Worm (Caenorhabditis elegans) whole organism, L1 larva: ENCODE results near the gene egl-27.

Experiments used
- C04F5.9 ChIP-seq: sonication (generic microtip); optimal IDR thresholded peaks from 2 replicates; lab custom pipeline; 2016; ENCODE audit warnings: missing genetic modification characterization, missing compliant biosample characterization
- C16A3.4 ChIP-seq: fragments of 150-350 bp; optimal IDR thresholded peaks from 2 replicates; lab custom pipeline; 2014; ENCODE audit warnings: missing biosample characterization, missing genetic modification characterization
- C34B4.2 ChIP-seq: sonication (generic microtip); optimal IDR thresholded peaks from 2 replicates; lab custom pipeline; 2017; ENCODE audit warnings: mild to moderate bottlenecking, missing genetic modification characterization, missing compliant biosample characterization
- Y116A8C.19 ChIP-seq: sonication (generic microtip); optimal IDR thresholded peaks from 2 replicates; lab custom pipeline; 2016; ENCODE audit warnings: missing compliant biosample characterization, missing genetic modification characterization, borderline replicate concordance
- alr-1 ChIP-seq: fragments of 200-800 bp; sonication (Bioruptor generic); optimal IDR thresholded peaks from 2 replicates; lab custom pipeline; 2018; ENCODE audit warnings: borderline replicate concordance, mild to moderate bottlenecking, missing genetic modification characterization, missing compliant biosample characterization
- aly-2 ChIP-seq: fragments of 150-350 bp; optimal IDR thresholded peaks from 2 replicates; lab custom pipeline; 2014; ENCODE audit warnings: missing biosample characterization, missing genetic modification characterization
- blmp-1 ChIP-seq: fragments of 150-350 bp; optimal IDR thresholded peaks from 2 replicates; lab custom pipeline; 2014; ENCODE audit warnings: missing biosample characterization, missing genetic modification characterization
- ceh-8 ChIP-seq: fragments of 200-800 bp; sonication (Bioruptor generic); optimal IDR thresholded peaks from 2 replicates; lab custom pipeline; 2018; ENCODE audit warnings: mild to moderate bottlenecking, missing genetic modification characterization, moderate library complexity, missing compliant biosample characterization
- ceh-82 ChIP-seq, 3 experiments: fragments of 150-350 bp in 1 of 3; sonication (generic microtip) in 2 of 3; optimal IDR thresholded peaks; 2 replicates each; lab custom pipeline; 2014 to 2017; ENCODE audit warnings: missing biosample characterization in 3 of 3, missing genetic modification characterization in 3 of 3
- ceh-88 ChIP-seq: fragments of 200-800 bp; sonication (Bioruptor generic); IDR thresholded peaks from 2 replicates; pipeline ENCODE4 v1.3.6; 2022; ENCODE audit warnings: missing genetic modification characterization, missing compliant biosample characterization
- dpl-1 ChIP-seq, 3 experiments: fragments of 150-350 bp in 2 of 3; sonication (generic microtip) in 1 of 3; optimal IDR thresholded peaks; 2 replicates each; lab custom pipeline; 2014 to 2017; ENCODE audit warnings: missing biosample characterization in 3 of 3, missing genetic modification characterization in 3 of 3, missing genetic modification reagents in 3 of 3
- dsc-1 ChIP-seq: sonication (generic microtip); optimal IDR thresholded peaks from 2 replicates; lab custom pipeline; 2016; ENCODE audit warnings: mild to moderate bottlenecking, missing genetic modification characterization, missing compliant biosample characterization
- efl-1 ChIP-seq, 4 experiments: fragments of 150-350 bp; optimal IDR thresholded peaks in 3 of 4; peaks in 1 of 4; 1 replicate in 1 of 4; 2 replicates in 3 of 4; lab custom pipeline; 2014; ENCODE audit warnings: missing biosample characterization in 2 of 4, missing genetic modification characterization in 2 of 4, missing genetic modification reagents in 2 of 4
- efl-3 ChIP-seq: fragments of 200-800 bp; sonication (Bioruptor generic); optimal IDR thresholded peaks from 2 replicates; lab custom pipeline; 2018; ENCODE audit warnings: mild to moderate bottlenecking, missing genetic modification characterization, missing compliant biosample characterization
- elt-2 ChIP-seq: sonication (generic microtip); optimal IDR thresholded peaks from 2 replicates; lab custom pipeline; 2016; ENCODE audit warnings: missing genetic modification characterization, mild to moderate bottlenecking, inconsistent platforms, missing compliant biosample characterization, missing genetic modification reagents
- ets-5 ChIP-seq: fragments of 200-800 bp; sonication (Bioruptor generic); IDR thresholded peaks from 2 replicates; pipeline ENCODE4 v1.3.6; 2022; ENCODE audit warnings: missing genetic modification characterization, missing compliant biosample characterization
- fkh-4 ChIP-seq: sonication (generic microtip); optimal IDR thresholded peaks from 2 replicates; lab custom pipeline; 2016; ENCODE audit warnings: missing compliant biosample characterization, missing genetic modification characterization, borderline replicate concordance
- fkh-8 ChIP-seq: sonication (generic microtip); optimal IDR thresholded peaks from 2 replicates; lab custom pipeline; 2016; ENCODE audit warnings: mild to moderate bottlenecking, missing genetic modification characterization, missing compliant biosample characterization
- fos-1 ChIP-seq: fragments of 150-350 bp; optimal IDR thresholded peaks from 2 replicates; lab custom pipeline; 2014; ENCODE audit warnings: missing biosample characterization, missing genetic modification characterization
- grh-1 ChIP-seq: fragments of 200-800 bp; sonication (Bioruptor generic); IDR thresholded peaks from 2 replicates; pipeline ENCODE4 v1.3.6; 2022; ENCODE audit warnings: missing genetic modification reagents, missing genetic modification characterization, missing compliant biosample characterization
- hlh-17 ChIP-seq: fragments of 200-800 bp; sonication (Bioruptor generic); optimal IDR thresholded peaks from 2 replicates; lab custom pipeline; 2018; ENCODE audit warnings: missing genetic modification characterization, mild to moderate bottlenecking, missing compliant biosample characterization, moderate library complexity, borderline replicate concordance
- hpl-2 ChIP-seq: fragments of 150-350 bp; optimal IDR thresholded peaks from 2 replicates; lab custom pipeline; 2014; ENCODE audit warnings: missing biosample characterization, missing genetic modification reagents, missing genetic modification characterization
- isw-1 ChIP-seq: fragments of 200-800 bp; sonication (Bioruptor generic); IDR thresholded peaks from 2 replicates; pipeline ENCODE4 v1.3.6; 2022; ENCODE audit warnings: missing genetic modification characterization, missing compliant biosample characterization
- jun-1 ChIP-seq: fragments of 150-350 bp; optimal IDR thresholded peaks from 2 replicates; lab custom pipeline; 2014; ENCODE audit warnings: missing biosample characterization, missing genetic modification reagents, missing genetic modification characterization
- lin-14 ChIP-seq: fragments of 200-800 bp; sonication (Bioruptor generic); optimal IDR thresholded peaks from 2 replicates; lab custom pipeline; 2018; ENCODE audit warnings: mild to moderate bottlenecking, missing genetic modification characterization, moderate library complexity, missing compliant biosample characterization
- lin-15B ChIP-seq: fragments of 150-350 bp; sonication (generic microtip); optimal IDR thresholded peaks from 3 replicates; lab custom pipeline; 2014; ENCODE audit warnings: missing biosample characterization, missing genetic modification characterization
- lin-35 ChIP-seq, 2 experiments: fragments of 150-350 bp; optimal IDR thresholded peaks; 2 replicates each; lab custom pipeline; 2014; ENCODE audit warnings: missing biosample characterization in 2 of 2, missing genetic modification characterization in 2 of 2, missing genetic modification reagents in 2 of 2
- lin-39 ChIP-seq: fragments of 150-350 bp; optimal IDR thresholded peaks from 2 replicates; lab custom pipeline; 2014; ENCODE audit warnings: missing biosample characterization, missing genetic modification reagents, missing genetic modification characterization
- lsy-2 ChIP-seq, 2 experiments: fragments of 150-350 bp; optimal IDR thresholded peaks; 2 replicates each; lab custom pipeline; 2014; ENCODE audit warnings: missing biosample characterization in 2 of 2, missing genetic modification characterization in 2 of 2
- mdl-1 ChIP-seq, 2 experiments: fragments of 150-350 bp; optimal IDR thresholded peaks; 2 replicates each; lab custom pipeline; 2014 to 2017; ENCODE audit warnings: missing biosample characterization in 2 of 2, missing genetic modification characterization in 2 of 2, inconsistent platforms in 1 of 2
- mep-1 ChIP-seq: fragments of 150-350 bp; optimal IDR thresholded peaks from 2 replicates; lab custom pipeline; 2014; ENCODE audit warnings: missing biosample characterization, missing genetic modification characterization
- nhr-11 ChIP-seq: fragments of 150-350 bp; optimal IDR thresholded peaks from 2 replicates; lab custom pipeline; 2014; ENCODE audit warnings: missing biosample characterization, missing genetic modification characterization
- nhr-12 ChIP-seq: sonication (generic microtip); optimal IDR thresholded peaks from 2 replicates; lab custom pipeline; 2017; ENCODE audit warnings: missing biosample characterization, missing genetic modification characterization
- nhr-19 ChIP-seq: fragments of 200-800 bp; sonication (Bioruptor generic); conservative IDR thresholded peaks from 2 replicates; pipeline ENCODE4 v1.3.6; 2022; ENCODE audit warnings: missing genetic modification characterization, missing compliant biosample characterization
- nhr-28 ChIP-seq: fragments of 150-350 bp; optimal IDR thresholded peaks from 2 replicates; lab custom pipeline; 2014; ENCODE audit warnings: missing biosample characterization, missing genetic modification characterization
- nhr-47 ChIP-seq: sonication (generic microtip); optimal IDR thresholded peaks from 2 replicates; lab custom pipeline; 2016; ENCODE audit warnings: mild to moderate bottlenecking, missing genetic modification characterization, moderate library complexity, missing compliant biosample characterization
- nhr-71 ChIP-seq: sonication (generic microtip); optimal IDR thresholded peaks from 2 replicates; lab custom pipeline; 2016; ENCODE audit warnings: mild to moderate bottlenecking, missing genetic modification characterization, moderate library complexity, missing compliant biosample characterization
- nhr-76 ChIP-seq: sonication (generic microtip); optimal IDR thresholded peaks from 2 replicates; lab custom pipeline; 2017; ENCODE audit warnings: missing biosample characterization, missing genetic modification characterization
- nhr-85 ChIP-seq: sonication (generic microtip); peaks from one replicate; lab custom pipeline; 2016; ENCODE audit warnings: missing genetic modification characterization, inconsistent platforms, missing compliant biosample characterization
- rnt-1 ChIP-seq: sonication (generic microtip); optimal IDR thresholded peaks from 2 replicates; lab custom pipeline; 2016; ENCODE audit warnings: mild to moderate bottlenecking, missing genetic modification characterization, moderate library complexity, missing compliant biosample characterization
- skn-1 ChIP-seq: fragments of 150-350 bp; optimal IDR thresholded peaks from 2 replicates; lab custom pipeline; 2014; ENCODE audit warnings: missing biosample characterization, missing genetic modification characterization
- snpc-4 ChIP-seq: fragments of 150-350 bp; optimal IDR thresholded peaks from 2 replicates; lab custom pipeline; 2014; ENCODE audit warnings: missing biosample characterization, missing genetic modification characterization
- snu-23 ChIP-seq: sonication (generic microtip); optimal IDR thresholded peaks from 2 replicates; lab custom pipeline; 2016; ENCODE audit warnings: missing genetic modification characterization, missing compliant biosample characterization
- sup-37 ChIP-seq: fragments of 200-800 bp; sonication (Bioruptor generic); optimal IDR thresholded peaks from 2 replicates; lab custom pipeline; 2018; ENCODE audit warnings: mild to moderate bottlenecking, missing genetic modification characterization, missing compliant biosample characterization
- swsn-7 ChIP-seq: sonication (generic microtip); optimal IDR thresholded peaks from 2 replicates; lab custom pipeline; 2016; ENCODE audit warnings: missing genetic modification characterization, missing compliant biosample characterization
- tbx-2 ChIP-seq: sonication (generic microtip); optimal IDR thresholded peaks from 2 replicates; lab custom pipeline; 2016; ENCODE audit warnings: missing genetic modification characterization, missing compliant biosample characterization
- unc-130 ChIP-seq: fragments of 150-350 bp; optimal IDR thresholded peaks from 2 replicates; lab custom pipeline; 2017; ENCODE audit warnings: missing biosample characterization, missing genetic modification characterization, inconsistent platforms
- unc-62 ChIP-seq: fragments of 150-350 bp; optimal IDR thresholded peaks from 2 replicates; lab custom pipeline; 2014; ENCODE audit warnings: missing biosample characterization, missing genetic modification reagents, missing genetic modification characterization
- unc-86 ChIP-seq: sonication (generic microtip); optimal IDR thresholded peaks from 2 replicates; lab custom pipeline; 2016; ENCODE audit warnings: missing genetic modification characterization, missing compliant biosample characterization
- vab-15 ChIP-seq: sonication (generic microtip); optimal IDR thresholded peaks from 2 replicates; lab custom pipeline; 2017; ENCODE audit warnings: missing genotype, mild to moderate bottlenecking, missing genetic modification characterization, missing compliant biosample characterization
- zip-4 ChIP-seq: fragments of 200-800 bp; sonication (Bioruptor generic); optimal IDR thresholded peaks from 2 replicates; lab custom pipeline; 2018; ENCODE audit warnings: mild to moderate bottlenecking, missing genetic modification characterization, moderate library complexity, missing compliant biosample characterization
- ztf-11 ChIP-seq, 2 experiments: sonication (generic microtip); optimal IDR thresholded peaks; 2 replicates each; lab custom pipeline; 2016 to 2017; ENCODE audit warnings: missing genetic modification characterization in 2 of 2, missing biosample characterization in 1 of 2, missing compliant biosample characterization in 1 of 2
- ztf-4 ChIP-seq: fragments of 150-350 bp; optimal IDR thresholded peaks from 2 replicates; lab custom pipeline; 2014; ENCODE audit warnings: missing biosample characterization, missing genetic modification characterization

The egl-27 gene

ce11 chrII:6822347-6822746 is 12.5 kb upstream of the egl-27 start:
- TF ChIP-seq ztf-4 (tag; lab: Kevin White, UChicago) (peak; percentile 52), C16A3.4 (tag; lab: Kevin White, UChicago) (peak; percentile 41), unc-62 (GFP tag; lab: Kevin White, UChicago) (no peak), hpl-2 (GFP tag; lab: Kevin White, UChicago) (no peak), fos-1 (tag; lab: Kevin White, UChicago) (peak; percentile 31), tbx-2 (tag; lab: Kevin White, UChicago) (peak; percentile 36), efl-1 (optimal IDR thresholded peaks at IDR 0.05; lab: Kevin White, UChicago) (peak; percentile 15 to 23), efl-1 (GFP tag; optimal IDR thresholded peaks at IDR 0.05 in 1 of 2; lab: Kevin White, UChicago) (no peak), lin-35 (GFP tag; optimal IDR thresholded peaks at IDR 0.05; lab: Kevin White, UChicago) (peak in 1 of 2 experiments; percentile 40), dsc-1 (peak; percentile 3), efl-3 (GFP tag; lab: Kevin White, UChicago) (peak; percentile 30), vab-15 (tag; lab: Kevin White, UChicago) (no peak), nhr-76 (tag; lab: Kevin White, UChicago) (no peak), nhr-11 (tag; lab: Kevin White, UChicago) (peak; percentile 14), grh-1 (GFP tag; lab: Robert Waterston, UW) (no peak), unc-130 (peak; percentile 28), mdl-1 (tag; optimal IDR thresholded peaks at IDR 0.05; lab: Kevin White, UChicago) (peak in 1 of 2 experiments; percentile 44), lin-14 (peak; percentile 94), swsn-7 (tag; lab: Kevin White, UChicago) (peak; percentile 19), hlh-17 (GFP tag; lab: Kevin White, UChicago) (no peak), nhr-12 (tag; lab: Kevin White, UChicago) (no peak), nhr-28 (tag; lab: Kevin White, UChicago) (no peak), lin-39 (tag; lab: Kevin White, UChicago) (no peak), Y116A8C.19 (tag; lab: Kevin White, UChicago) (no peak), mep-1 (tag; lab: Kevin White, UChicago) (peak; percentile 69), ceh-8 (GFP tag; lab: Kevin White, UChicago) (no peak), unc-86 (tag; lab: Kevin White, UChicago) (no peak), snpc-4 (tag; lab: Kevin White, UChicago) (peak; percentile 24), aly-2 (tag; lab: Kevin White, UChicago) (no peak), nhr-19 (peak; percentile 42), skn-1 (tag; lab: Kevin White, UChicago) (no peak), ets-5 (GFP tag; lab: Robert Waterston, UW) (no peak), blmp-1 (tag; lab: Kevin White, UChicago) (peak; percentile 94), sup-37 (GFP tag; lab: Kevin White, UChicago) (peak; percentile 20), ceh-82 (tag; optimal IDR thresholded peaks at IDR 0.05; lab: Kevin White, UChicago) (peak in 1 of 3 experiments; percentile 17), zip-4 (no peak), lsy-2 (tag; optimal IDR thresholded peaks at IDR 0.05; lab: Kevin White, UChicago) (peak; percentile 41 to 70), rnt-1 (tag; lab: Kevin White, UChicago) (peak; percentile 87), fkh-4 (tag; lab: Kevin White, UChicago) (no peak), C04F5.9 (tag; lab: Kevin White, UChicago) (no peak), C34B4.2 (tag; lab: Kevin White, UChicago) (no peak), alr-1 (no peak), nhr-85 (tag; lab: Kevin White, UChicago) (peak; percentile 96), ceh-88 (GFP tag; lab: Robert Waterston, UW) (no peak), isw-1 (GFP tag; lab: Robert Waterston, UW) (no peak), fkh-8 (tag; lab: Kevin White, UChicago) (no peak), elt-2 (tag; lab: Kevin White, UChicago) (peak; percentile 72), ztf-11 (tag; optimal IDR thresholded peaks at IDR 0.05; lab: Kevin White, UChicago) (no peak), dpl-1 (GFP tag; optimal IDR thresholded peaks at IDR 0.05; lab: Kevin White, UChicago) (peak in 2 of 3 experiments; percentile 7 to 10), lin-15B (tag; lab: Kevin White, UChicago) (no peak), nhr-47 (no peak), nhr-71 (tag; lab: Kevin White, UChicago) (peak; percentile 78), jun-1 (tag; lab: Kevin White, UChicago) (peak; percentile 0), snu-23 (peak; percentile 69)
